Fruit fly (Drosophila melanogaster) ovary, adult (tissue): ENCODE measurements around the gene CG13032.

ENCODE experiments used
- CG17801 ChIP-seq: fragments of 200-800 bp; optimal IDR thresholded peaks from 2 replicates; lab custom pipeline; 2019; ENCODE audit warnings: missing biosample characterization, mild to moderate bottlenecking, missing genetic modification characterization, moderate library complexity; ENCODE audit not compliant: partially characterized antibody

Gene CG13032

dm6 chr3L:16668797-16669196, 5.0 kb upstream of the CG13032 start:
- no peak for TF ChIP-seq CG17801 (GFP tag; lab: Kevin White, UChicago)

dm6 chr3L:16670195-16670594, 3.6 kb upstream of the CG13032 start:
- no peak for TF ChIP-seq CG17801 (GFP tag; lab: Kevin White, UChicago)

DNA sequence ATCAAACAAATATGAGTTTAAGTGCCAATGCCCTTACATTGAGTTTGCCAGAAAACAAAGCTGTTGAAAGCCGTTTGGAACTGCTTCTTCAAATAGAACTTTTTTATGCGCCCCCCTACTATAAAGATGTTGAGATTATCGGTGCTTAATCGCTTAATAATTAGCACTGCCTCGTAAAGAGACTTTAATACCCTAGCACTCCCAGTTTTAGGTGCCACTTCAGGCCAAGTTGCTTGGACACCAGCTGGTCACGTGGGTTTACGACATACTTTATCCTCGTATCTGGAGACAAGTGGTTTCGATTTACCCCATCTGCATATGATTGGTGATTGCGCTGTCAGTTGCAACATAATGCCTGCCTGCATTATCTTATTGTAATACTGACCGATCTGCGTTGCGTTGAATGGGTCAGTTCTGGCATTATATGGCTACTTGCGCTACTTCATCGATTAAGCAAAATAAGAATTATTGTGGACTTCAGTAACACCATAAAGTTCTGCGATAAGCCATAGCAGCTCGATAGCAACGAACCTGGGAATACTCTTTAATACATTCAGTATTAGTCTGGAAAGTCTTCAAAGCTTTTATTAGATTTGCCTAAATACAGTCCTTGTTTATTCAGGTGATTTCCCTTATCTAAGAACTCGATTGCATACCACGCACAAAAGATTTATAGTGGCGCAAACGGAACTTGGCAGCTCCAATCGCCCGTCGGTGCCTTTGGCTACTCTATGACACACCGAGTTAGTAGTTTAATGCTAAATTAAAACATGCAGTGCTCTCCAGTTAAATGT, 2.7 kb upstream of the CG13032 start:
- TF ChIP-seq CG17801 (GFP tag; lab: Kevin White, UChicago): no peak

DNA sequence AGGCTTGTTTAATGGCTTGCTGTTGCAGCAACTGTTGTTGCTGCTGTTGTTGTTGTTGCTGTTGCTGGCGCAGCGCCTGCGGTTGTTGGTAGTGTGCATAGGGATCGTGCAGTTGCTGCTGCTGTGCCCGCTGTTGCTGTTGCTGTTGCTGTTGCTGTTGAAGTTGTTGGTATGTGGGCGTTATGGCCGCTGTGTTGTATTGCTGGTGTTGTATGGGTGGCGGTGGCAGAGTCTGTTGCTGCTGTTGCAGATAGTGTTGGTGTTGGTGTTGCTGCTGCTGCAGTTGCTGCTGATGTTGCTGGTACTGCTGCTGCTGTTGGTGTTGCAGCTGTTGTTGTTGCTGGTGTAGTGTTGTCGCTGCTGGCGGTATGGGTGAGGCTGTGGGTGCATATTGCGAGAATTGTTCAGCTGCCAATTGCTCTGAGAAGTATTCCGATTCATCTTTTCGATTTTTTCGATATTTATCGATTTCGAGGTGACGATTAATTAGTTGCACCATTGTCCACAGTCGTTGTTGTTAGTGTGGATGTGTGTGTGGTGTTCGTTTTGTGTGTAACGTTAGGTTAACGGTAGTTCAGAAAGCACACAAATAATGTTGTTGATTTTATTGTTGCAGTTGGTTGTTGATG, 5.8 kb downstream of the CG13032 start:
- TF ChIP-seq CG17801 (GFP tag; lab: Kevin White, UChicago): no peak

dm6 chr3L:16682371-16682770, 8.6 kb downstream of the CG13032 start:
- peak; percentile 39 for TF ChIP-seq CG17801 (GFP tag; lab: Kevin White, UChicago)

DNA sequence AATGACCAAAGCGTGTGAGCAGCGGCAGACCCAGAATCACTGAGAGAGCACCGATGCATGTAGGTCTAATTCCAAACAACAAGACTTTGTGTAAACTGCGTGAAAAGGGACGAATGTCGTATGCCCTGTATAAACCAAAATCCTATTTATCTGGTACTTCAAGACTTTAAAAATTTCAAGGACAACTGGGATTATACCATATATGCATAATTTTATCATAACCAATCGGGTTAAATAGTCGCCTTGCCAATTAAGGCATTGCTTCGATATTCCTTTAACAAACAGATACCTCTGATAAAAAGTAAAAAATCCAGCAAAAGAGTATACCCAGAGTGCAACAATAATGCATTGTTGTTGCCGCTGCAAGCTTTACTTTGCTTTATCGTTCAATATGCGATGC, 9.2 kb downstream of the CG13032 start:
- no peak for TF ChIP-seq CG17801 (GFP tag; lab: Kevin White, UChicago)

- TF ChIP-seq CG17801 (GFP tag; lab: Kevin White, UChicago): no peak
Observed at dm6 chr3L:16689491-16689890, 15.7 kb downstream of the CG13032 start.

DNA sequence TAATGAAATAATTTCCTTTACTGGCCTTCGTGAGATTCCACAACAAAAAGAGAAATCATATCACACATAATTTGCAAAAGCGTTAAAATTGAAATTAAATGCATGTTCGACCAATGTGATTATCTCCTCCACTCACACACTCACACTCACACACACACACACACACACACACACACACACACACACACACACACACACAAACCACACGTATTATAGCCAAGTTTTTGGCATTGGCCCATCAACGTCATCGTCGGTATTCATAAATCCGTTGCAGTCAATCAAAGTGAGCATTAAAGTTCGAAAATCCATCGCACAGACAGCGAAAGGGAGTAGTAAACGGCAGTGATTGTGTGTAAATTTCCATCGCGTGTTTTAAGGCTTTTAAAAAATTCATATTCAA, 16.3 kb downstream of the CG13032 start:
- TF ChIP-seq CG17801 (GFP tag; lab: Kevin White, UChicago): no peak

- TF ChIP-seq CG17801 (GFP tag; lab: Kevin White, UChicago): no peak
Observed at dm6 chr3L:16693844-16694243, 20.1 kb downstream of the CG13032 start.

- TF ChIP-seq CG17801 (GFP tag; lab: Kevin White, UChicago): no peak
Observed at dm6 chr3L:16695076-16695847, 21.5 kb downstream of the CG13032 start.

DNA sequence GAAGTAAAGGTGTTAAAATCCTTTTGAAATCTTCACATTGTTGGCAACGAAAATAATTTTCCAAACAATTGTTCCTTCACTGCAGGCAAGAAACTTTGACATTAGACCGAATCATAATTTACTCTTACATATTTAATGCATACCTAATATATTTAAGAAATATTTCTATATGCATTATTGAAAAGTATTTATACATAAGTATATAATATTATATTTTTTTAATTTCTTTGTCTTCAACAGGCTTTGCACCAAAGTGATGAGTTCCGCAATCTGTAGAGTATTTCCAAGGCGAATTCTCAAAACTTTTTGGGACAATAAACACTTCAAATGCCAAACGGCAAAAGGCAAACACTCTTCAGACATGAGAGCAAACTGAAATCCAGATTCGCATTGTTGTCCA, 23.3 kb downstream of the CG13032 start:
- peak; percentile 4 for TF ChIP-seq CG17801 (GFP tag; lab: Kevin White, UChicago)

- no peak for TF ChIP-seq CG17801 (GFP tag; lab: Kevin White, UChicago)
Observed at dm6 chr3L:16698089-16698488, 24.3 kb downstream of the CG13032 start.

DNA sequence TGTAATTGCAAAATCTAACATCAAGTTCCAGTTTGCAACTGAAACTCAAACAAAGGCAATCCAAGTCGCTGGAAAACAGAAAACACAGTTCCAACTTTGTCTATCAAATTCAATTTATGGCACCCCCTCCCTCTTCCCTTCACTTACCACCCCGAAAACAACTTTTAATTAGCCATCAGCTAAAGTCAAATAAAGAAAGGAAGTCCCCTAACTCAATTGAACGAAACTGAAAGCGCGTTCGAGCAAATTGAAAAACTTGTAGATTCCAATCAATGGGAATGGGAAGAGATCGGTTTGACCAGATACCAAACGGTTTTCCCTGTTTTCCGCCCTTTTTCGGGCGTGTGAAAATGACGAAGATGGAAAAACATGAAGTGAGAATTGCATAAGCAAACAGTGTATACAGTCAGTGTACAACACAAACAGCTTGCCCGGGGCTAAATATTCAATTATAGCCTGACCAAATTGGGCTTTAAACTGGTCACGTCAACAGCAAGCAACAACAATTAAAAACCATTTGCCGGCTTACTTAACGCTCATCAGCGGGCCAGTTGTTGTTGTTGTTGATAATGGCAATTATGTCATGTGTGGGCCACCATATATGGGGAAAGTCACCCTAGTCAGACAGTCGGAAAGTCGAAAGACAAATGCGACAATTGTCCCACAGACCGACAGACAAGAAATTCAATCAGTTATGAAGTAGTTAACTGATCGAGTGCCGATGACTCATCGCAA, 25.7 kb downstream of the CG13032 start:
- TF ChIP-seq CG17801 (GFP tag; lab: Kevin White, UChicago): no peak

- TF ChIP-seq CG17801 (GFP tag; lab: Kevin White, UChicago): no peak
Observed at dm6 chr3L:16702866-16703265, 29.1 kb downstream of the CG13032 start.

dm6 chr3L:16704251-16704650, 30.5 kb downstream of the CG13032 start:
- no peak for TF ChIP-seq CG17801 (GFP tag; lab: Kevin White, UChicago)
